Worm (Caenorhabditis elegans) whole organism, late embryonic: ENCODE measurements around the gene nas-3.
"Not testable (repeated sequence)": the region's sequence is repeated elsewhere in the genome, so short reads cannot be mapped to it uniquely, and the experiment has no call there.

ENCODE experiments used
- F13H6.1 ChIP-seq: sonication (generic microtip); optimal IDR thresholded peaks from 2 replicates; lab custom pipeline; 2016; ENCODE audit warnings: missing genetic modification characterization, missing compliant biosample characterization
- Y22D7AL.16 ChIP-seq: sonication (generic microtip); optimal IDR thresholded peaks from 2 replicates; lab custom pipeline; 2016; ENCODE audit warnings: missing genetic modification characterization, missing compliant biosample characterization
- ama-1 ChIP-seq: fragments of 150-350 bp; optimal IDR thresholded peaks from 2 replicates; lab custom pipeline; 2014
- ceh-14 ChIP-seq: sonication (generic microtip); optimal IDR thresholded peaks from 2 replicates; lab custom pipeline; 2016; ENCODE audit warnings: missing genotype, missing genetic modification characterization, missing compliant biosample characterization
- ceh-18 ChIP-seq: sonication (generic microtip); optimal IDR thresholded peaks from 2 replicates; lab custom pipeline; 2016; ENCODE audit warnings: missing genetic modification characterization, missing compliant biosample characterization
- ceh-22 ChIP-seq: sonication (generic microtip); optimal IDR thresholded peaks from 2 replicates; lab custom pipeline; 2017; ENCODE audit warnings: missing biosample characterization, missing genetic modification characterization
- ceh-24 ChIP-seq: sonication (generic microtip); optimal IDR thresholded peaks from 2 replicates; lab custom pipeline; 2016; ENCODE audit warnings: mild to moderate bottlenecking, missing genetic modification characterization, missing compliant biosample characterization
- ceh-30 ChIP-seq: fragments of 150-350 bp; optimal IDR thresholded peaks from 2 replicates; lab custom pipeline; 2014; ENCODE audit warnings: missing biosample characterization, missing genetic modification characterization
- ceh-34 ChIP-seq: sonication (generic microtip); optimal IDR thresholded peaks from 2 replicates; lab custom pipeline; 2016; ENCODE audit warnings: mild to moderate bottlenecking, missing genetic modification characterization, missing compliant biosample characterization
- ceh-45 ChIP-seq: fragments of 200-800 bp; sonication (Bioruptor generic); IDR thresholded peaks from 2 replicates; pipeline ENCODE4 v1.3.6; 2022; ENCODE audit warnings: missing genetic modification reagents, missing genetic modification characterization, missing compliant biosample characterization
- ceh-48 ChIP-seq: sonication (generic microtip); optimal IDR thresholded peaks from 2 replicates; lab custom pipeline; 2016; ENCODE audit warnings: missing genetic modification characterization, inconsistent platforms, missing compliant biosample characterization
- ceh-6 ChIP-seq: fragments of 200-800 bp; sonication (Bioruptor generic); optimal IDR thresholded peaks from 2 replicates; lab custom pipeline; 2018; ENCODE audit warnings: mild to moderate bottlenecking, missing genetic modification characterization, missing compliant biosample characterization
- ceh-9 ChIP-seq: sonication (generic microtip); optimal IDR thresholded peaks from 2 replicates; lab custom pipeline; 2016; ENCODE audit warnings: mild to moderate bottlenecking, missing genetic modification characterization, inconsistent platforms, missing compliant biosample characterization
- che-1 ChIP-seq: sonication (generic microtip); optimal IDR thresholded peaks from 2 replicates; lab custom pipeline; 2016; ENCODE audit warnings: mild to moderate bottlenecking, missing genetic modification characterization, missing compliant biosample characterization
- elt-2 ChIP-seq: sonication (generic microtip); optimal IDR thresholded peaks from 2 replicates; lab custom pipeline; 2016; ENCODE audit warnings: missing genetic modification reagents, missing genetic modification characterization, missing compliant biosample characterization
- elt-4 ChIP-seq: sonication (generic microtip); optimal IDR thresholded peaks from 2 replicates; lab custom pipeline; 2016; ENCODE audit warnings: missing genetic modification characterization, missing compliant biosample characterization
- eyg-1 ChIP-seq: sonication (generic microtip); optimal IDR thresholded peaks from 2 replicates; lab custom pipeline; 2016; ENCODE audit warnings: missing genotype, missing genetic modification characterization, missing compliant biosample characterization
- fax-1 ChIP-seq: sonication (generic microtip); optimal IDR thresholded peaks from 2 replicates; lab custom pipeline; 2016; ENCODE audit warnings: missing genotype, missing genetic modification characterization, missing compliant biosample characterization
- fkh-6 ChIP-seq: sonication (generic microtip); optimal IDR thresholded peaks from 2 replicates; lab custom pipeline; 2016; ENCODE audit warnings: missing genetic modification characterization, missing compliant biosample characterization
- gmeb-2 ChIP-seq: sonication (generic microtip); optimal IDR thresholded peaks from 2 replicates; lab custom pipeline; 2016; ENCODE audit warnings: missing genetic modification characterization, inconsistent platforms, missing compliant biosample characterization
- hlh-13 ChIP-seq: fragments of 200-800 bp; sonication (Bioruptor generic); optimal IDR thresholded peaks from 2 replicates; lab custom pipeline; 2018; ENCODE audit warnings: mild to moderate bottlenecking, missing genetic modification characterization, missing compliant biosample characterization
- hlh-15 ChIP-seq: sonication (generic microtip); optimal IDR thresholded peaks from 2 replicates; lab custom pipeline; 2016; ENCODE audit warnings: missing genetic modification characterization, missing compliant biosample characterization
- hlh-30 ChIP-seq: sonication (generic microtip); optimal IDR thresholded peaks from 2 replicates; lab custom pipeline; 2017; ENCODE audit warnings: antibody characterized with exemption, missing genetic modification characterization, missing compliant biosample characterization; ENCODE audit not compliant: insufficient read depth
- hlh-8 ChIP-seq: sonication (generic microtip); optimal IDR thresholded peaks from 2 replicates; lab custom pipeline; 2016; ENCODE audit warnings: missing genotype, missing genetic modification characterization, missing compliant biosample characterization
- lin-11 ChIP-seq: fragments of 200-800 bp; sonication (Bioruptor generic); optimal IDR thresholded peaks from 2 replicates; lab custom pipeline; 2018; ENCODE audit warnings: mild to moderate bottlenecking, missing genetic modification characterization, missing compliant biosample characterization
- mec-3 ChIP-seq: sonication (generic microtip); optimal IDR thresholded peaks from 2 replicates; lab custom pipeline; 2016; ENCODE audit warnings: borderline replicate concordance, missing genetic modification characterization, missing compliant biosample characterization
- nfya-1 ChIP-seq: sonication (generic microtip); optimal IDR thresholded peaks from 2 replicates; lab custom pipeline; 2017; ENCODE audit warnings: missing genetic modification characterization, mild to moderate bottlenecking, missing compliant biosample characterization, antibody characterized with exemption, moderate library complexity
- nhr-232 ChIP-seq: sonication (generic microtip); optimal IDR thresholded peaks from 2 replicates; lab custom pipeline; 2016; ENCODE audit warnings: missing genetic modification characterization, missing compliant biosample characterization
- npax-4 ChIP-seq: sonication (generic microtip); optimal IDR thresholded peaks from 2 replicates; lab custom pipeline; 2016; ENCODE audit warnings: missing genetic modification characterization, missing compliant biosample characterization
- odd-2 ChIP-seq: sonication (generic microtip); optimal IDR thresholded peaks from 2 replicates; lab custom pipeline; 2017; ENCODE audit warnings: antibody characterized with exemption, mild to moderate bottlenecking, missing genetic modification characterization, missing compliant biosample characterization
- pha-2 ChIP-seq: sonication (generic microtip); optimal IDR thresholded peaks from 2 replicates; lab custom pipeline; 2017; ENCODE audit warnings: mild to moderate bottlenecking, missing genetic modification characterization, missing compliant biosample characterization
- pqm-1 ChIP-seq: sonication (generic microtip); optimal IDR thresholded peaks from 2 replicates; lab custom pipeline; 2016; ENCODE audit warnings: missing genetic modification characterization, missing compliant biosample characterization
- pros-1 ChIP-seq: fragments of 150-350 bp; optimal IDR thresholded peaks from 2 replicates; lab custom pipeline; 2014; ENCODE audit warnings: missing biosample characterization, missing genetic modification reagents, missing genetic modification characterization
- ref-2 ChIP-seq: sonication (generic microtip); optimal IDR thresholded peaks from 2 replicates; lab custom pipeline; 2016; ENCODE audit warnings: missing genetic modification characterization, missing compliant biosample characterization
- rnt-1 ChIP-seq: sonication (generic microtip); optimal IDR thresholded peaks from 2 replicates; lab custom pipeline; 2016; ENCODE audit warnings: missing genetic modification characterization, missing compliant biosample characterization
- sox-2 ChIP-seq: fragments of 200-800 bp; sonication (Bioruptor generic); IDR thresholded peaks from 2 replicates; pipeline ENCODE4 v1.3.6; 2022; ENCODE audit warnings: missing genetic modification reagents, missing genetic modification characterization, missing compliant biosample characterization
- sox-4 ChIP-seq: sonication (generic microtip); optimal IDR thresholded peaks from 2 replicates; lab custom pipeline; 2017; ENCODE audit warnings: mild to moderate bottlenecking, missing genetic modification characterization, inconsistent platforms, missing compliant biosample characterization
- syd-9 ChIP-seq: sonication (generic microtip); optimal IDR thresholded peaks from 2 replicates; lab custom pipeline; 2016; ENCODE audit warnings: mild to moderate bottlenecking, missing genetic modification characterization, moderate library complexity, missing compliant biosample characterization
- tbx-7 ChIP-seq: sonication (generic microtip); optimal IDR thresholded peaks from 2 replicates; lab custom pipeline; 2016; ENCODE audit warnings: missing genotype, missing genetic modification characterization, missing compliant biosample characterization
- ttx-3 ChIP-seq: sonication (generic microtip); optimal IDR thresholded peaks from 2 replicates; lab custom pipeline; 2016; ENCODE audit warnings: missing genetic modification reagents, missing genetic modification characterization, missing compliant biosample characterization
- unc-42 ChIP-seq: sonication (generic microtip); optimal IDR thresholded peaks from 2 replicates; lab custom pipeline; 2016; ENCODE audit warnings: missing genotype, missing genetic modification characterization, missing compliant biosample characterization
- unc-86 ChIP-seq: sonication (generic microtip); optimal IDR thresholded peaks from 2 replicates; lab custom pipeline; 2016; ENCODE audit warnings: missing genetic modification characterization, missing compliant biosample characterization

The nas-3 gene

DNA sequence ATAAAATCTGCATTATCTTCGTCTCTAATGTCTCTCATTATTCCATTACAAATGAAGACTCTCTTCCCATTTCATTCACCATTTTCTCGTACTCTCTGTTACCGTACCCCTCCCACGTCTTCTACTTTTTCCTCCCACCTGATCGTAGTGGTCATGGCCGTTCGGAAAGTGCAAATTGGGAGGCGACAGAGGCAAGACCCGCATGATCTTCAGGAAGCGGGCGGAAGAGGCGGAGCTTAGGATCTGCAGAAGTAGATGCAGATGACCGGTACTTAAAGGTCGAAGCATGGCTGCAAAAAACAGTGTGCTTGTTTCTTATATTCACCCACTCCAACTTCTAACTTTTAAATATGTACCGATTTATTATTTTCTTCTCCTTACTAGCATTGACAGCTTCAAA lies at the start of gene nas-3:
nas-3 (plus strand) TSS at position 301 of the 400 bp plus-strand sequence.
- no peak for TF ChIP-seq che-1 (tag; lab: Kevin White, UChicago)
- no peak for TF ChIP-seq hlh-8 (tag; lab: Kevin White, UChicago)
- TF ChIP-seq fkh-6 (tag; lab: Kevin White, UChicago) = no peak
- no peak for TF ChIP-seq ceh-14 (tag; lab: Kevin White, UChicago)
- TF ChIP-seq tbx-7 (tag; lab: Kevin White, UChicago) = no peak
- no peak for TF ChIP-seq unc-42 (tag; lab: Kevin White, UChicago)
- TF ChIP-seq ceh-45 (GFP tag; lab: Robert Waterston, UW) = no peak
- TF ChIP-seq ceh-6 (GFP tag; lab: Kevin White, UChicago) = no peak
- no peak for TF ChIP-seq pros-1 (tag; lab: Kevin White, UChicago)
- no peak for TF ChIP-seq elt-4 (tag; lab: Kevin White, UChicago)
- no peak for TF ChIP-seq ref-2 (tag; lab: Kevin White, UChicago)
- TF ChIP-seq ceh-24 (tag; lab: Kevin White, UChicago) = no peak

DNA sequence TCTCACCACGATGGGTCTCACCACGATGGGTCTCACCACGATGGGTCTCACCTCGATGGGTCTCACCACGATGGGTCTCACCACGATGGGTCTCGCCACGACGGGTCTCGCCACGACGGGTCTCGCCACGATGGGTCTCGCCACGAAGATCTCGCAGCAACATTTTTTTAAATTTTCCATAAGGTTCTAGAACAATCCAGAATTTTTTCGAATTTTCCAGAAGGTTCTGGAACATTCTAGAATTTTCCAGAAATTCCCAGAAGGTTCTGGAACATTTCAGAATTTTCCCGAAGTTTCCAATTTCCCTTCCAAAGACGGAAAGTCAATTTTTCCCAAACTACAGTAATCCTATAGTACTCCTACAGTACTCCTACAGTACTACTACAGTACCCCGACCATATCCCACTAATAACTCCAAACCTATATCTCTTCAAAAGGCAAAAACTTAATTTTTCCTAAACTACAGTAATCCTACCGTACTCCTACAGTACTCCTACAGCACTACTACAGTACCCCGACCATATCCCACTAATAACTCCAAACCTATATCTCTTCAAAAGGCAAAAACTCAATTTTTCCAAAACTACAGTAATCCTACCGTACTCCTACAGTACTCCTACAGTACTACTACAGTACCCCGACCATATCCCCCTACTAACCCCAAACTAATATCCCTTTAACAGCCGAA lies 38.5 kb upstream of the nas-3 start, which contains the start of gene Y54B9A.1:
Y54B9A.1 (minus strand) TSS at position 235 of the 688 bp plus-strand sequence.
- TF ChIP-seq npax-4, fax-1, pha-2 (tag; lab: Kevin White, UChicago): not testable (repeated sequence)
- TF ChIP-seq, all 69 proteins: peak for 0; not testable (repeated sequence) for 69

ce11 chrV:9440003-9440319 lies 38.0 kb upstream of the nas-3 start:
- TF ChIP-seq unc-86 (tag; lab: Kevin White, UChicago) (no peak), sox-2 (GFP tag; lab: Robert Waterston, UW) (no peak), ceh-6 (GFP tag; lab: Kevin White, UChicago) (no peak), ceh-9 (no peak), lin-11 (tag; lab: Kevin White, UChicago) (no peak), hlh-13 (GFP tag; lab: Kevin White, UChicago) (no peak), ceh-30 (tag; lab: Kevin White, UChicago) (no peak), gmeb-2 (no peak), tbx-7 (tag; lab: Kevin White, UChicago) (no peak), hlh-15 (tag; lab: Kevin White, UChicago) (no peak), sox-4 (tag; lab: Kevin White, UChicago) (no peak), syd-9 (tag; lab: Kevin White, UChicago) (no peak), nhr-232 (tag; lab: Kevin White, UChicago) (no peak), ceh-34 (no peak)

DNA sequence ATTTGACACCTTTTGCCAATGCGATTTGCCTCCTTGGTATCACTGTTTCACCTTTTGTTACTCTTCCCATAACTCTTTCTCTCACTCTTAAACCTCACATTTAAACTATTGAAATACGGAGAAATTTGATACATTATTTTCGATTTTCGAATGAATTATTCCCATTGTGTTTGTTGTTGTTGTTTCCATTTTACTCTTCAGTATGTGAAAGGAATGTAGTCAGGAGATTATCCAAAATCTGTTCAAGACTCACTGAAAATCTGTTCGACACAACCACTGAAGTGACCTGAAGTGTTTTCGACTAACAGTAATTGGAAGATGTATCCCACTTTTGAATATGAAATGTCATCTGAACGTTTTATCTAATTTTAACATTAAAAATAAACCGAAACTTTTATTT lies 36.9 kb upstream of the nas-3 start:
- TF ChIP-seq hlh-13 (GFP tag; lab: Kevin White, UChicago) (no peak), eyg-1 (tag; lab: Kevin White, UChicago) (no peak), ceh-18 (tag; lab: Kevin White, UChicago) (no peak), ama-1 (lab: Kevin White, UChicago) (no peak)

ce11 chrV:9442471-9442870 lies 35.5 kb upstream of the nas-3 start:
- peak; percentile 15 for TF ChIP-seq ceh-34
- no peak for TF ChIP-seq ceh-24 (tag; lab: Kevin White, UChicago)

DNA sequence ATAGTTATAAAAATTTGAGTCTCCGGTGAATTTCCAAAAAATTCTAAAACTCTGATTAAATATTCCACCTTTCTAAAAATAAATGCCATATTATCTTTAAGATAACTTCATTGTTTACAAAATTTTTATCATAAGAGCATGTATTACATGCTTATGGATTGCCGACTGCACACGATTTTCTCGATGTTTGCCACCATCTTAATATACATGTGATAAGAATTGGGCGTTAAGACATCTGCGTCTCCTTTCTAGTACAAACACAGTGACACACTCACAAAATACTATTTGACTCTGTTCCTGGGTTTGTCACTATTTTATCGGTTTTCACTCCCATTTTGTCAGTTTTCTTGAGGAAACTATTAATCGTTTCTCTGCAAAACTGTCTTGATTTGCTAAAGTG lies 34.9 kb upstream of the nas-3 start:
- no peak for TF ChIP-seq ttx-3 (tag; lab: Kevin White, UChicago)
- no peak for TF ChIP-seq odd-2 (tag; lab: Kevin White, UChicago)
- no peak for TF ChIP-seq F13H6.1 (tag; lab: Kevin White, UChicago)
- no peak for TF ChIP-seq hlh-30 (tag; lab: Kevin White, UChicago)
- TF ChIP-seq Y22D7AL.16 (tag; lab: Kevin White, UChicago) = no peak
- no peak for TF ChIP-seq ceh-48 (tag; lab: Kevin White, UChicago)
- TF ChIP-seq ceh-22 (tag; lab: Kevin White, UChicago) = no peak
- TF ChIP-seq nfya-1 (tag; lab: Kevin White, UChicago) = no peak
- TF ChIP-seq npax-4 (tag; lab: Kevin White, UChicago) = no peak
- peak; percentile 88 for TF ChIP-seq elt-2 (tag; lab: Kevin White, UChicago)
- TF ChIP-seq mec-3 (tag; lab: Kevin White, UChicago) = no peak
- peak; percentile 35 for TF ChIP-seq pqm-1
- TF ChIP-seq rnt-1 (tag; lab: Kevin White, UChicago) = no peak
